Fruit fly (Drosophila melanogaster) whole organism, wandering third instar larva: ENCODE measurements around the gene SMC1.

Experiments
- Hnf4 ChIP-seq: fragments of 200-800 bp; sonication (Bioruptor generic); optimal IDR thresholded peaks from 2 replicates; lab custom pipeline; 2016; ENCODE audit warnings: missing biosample characterization, mild to moderate bottlenecking, missing genetic modification characterization
- OdsH ChIP-seq: fragments of 200-800 bp; sonication (Bioruptor generic); optimal IDR thresholded peaks from 2 replicates; lab custom pipeline; 2016; ENCODE audit warnings: missing biosample characterization, mild to moderate bottlenecking, missing genetic modification characterization
- Vsx2 ChIP-seq: fragments of 200-300, 225-300 bp; sonication (Bioruptor generic); optimal IDR thresholded peaks from 2 replicates; lab custom pipeline; 2018; ENCODE audit warnings: missing biosample characterization, missing genetic modification characterization; ENCODE audit not compliant: partially characterized antibody
- br ChIP-seq: fragments of 200-800 bp; sonication (Bioruptor generic); optimal IDR thresholded peaks from 2 replicates; lab custom pipeline; 2016; ENCODE audit warnings: missing biosample characterization, missing genetic modification characterization
- ey ChIP-seq: fragments of 200-800 bp; sonication (Bioruptor generic); optimal IDR thresholded peaks from 2 replicates; lab custom pipeline; 2016; ENCODE audit warnings: missing biosample characterization, missing genetic modification characterization
- foxo ChIP-seq, 2 experiments: fragments of 200-800 bp; sonication (Bioruptor generic); optimal IDR thresholded peaks; 2 replicates in 1 of 2; 3 replicates in 1 of 2; lab custom pipeline; 2016 to 2017; ENCODE audit warnings: missing biosample characterization in 2 of 2, missing genetic modification characterization in 2 of 2
- fru ChIP-seq: fragments of 200-800 bp; sonication (Bioruptor generic); optimal IDR thresholded peaks from 3 replicates; lab custom pipeline; 2016; ENCODE audit warnings: missing biosample characterization, mild to moderate bottlenecking, missing genetic modification characterization
- lola ChIP-seq: fragments of >200 bp; optimal IDR thresholded peaks from 2 replicates; lab custom pipeline; 2017; ENCODE audit warnings: missing biosample characterization, missing genetic modification characterization
- sv ChIP-seq: fragments of 200-800 bp; sonication (Bioruptor generic); optimal IDR thresholded peaks from 3 replicates; lab custom pipeline; 2016; ENCODE audit warnings: missing biosample characterization, missing genetic modification characterization

DNA sequence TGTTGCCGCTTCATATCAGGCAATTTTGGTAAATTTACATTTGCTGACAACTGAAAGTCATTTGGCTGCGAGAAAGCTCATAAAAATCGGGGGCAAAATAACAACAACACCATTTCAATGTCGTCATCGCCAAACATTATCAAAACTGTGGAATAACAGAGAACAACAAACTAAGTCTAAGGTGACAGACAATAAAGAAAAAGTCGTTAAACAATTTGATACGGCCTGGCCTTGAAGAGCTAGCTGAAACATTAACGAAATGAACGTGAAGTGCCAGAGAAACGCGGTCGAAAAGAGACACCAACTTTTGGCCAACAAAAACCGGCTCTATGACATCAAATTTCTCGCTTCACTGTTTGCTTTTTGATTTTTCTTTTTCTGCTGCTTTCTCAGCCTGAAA lies 32.1 kb downstream of the SMC1 start:
- no peak for TF ChIP-seq Vsx2 (GFP tag; lab: Kevin White, UChicago)
- TF ChIP-seq ey, result no peak
- TF ChIP-seq lola, result no peak
- TF ChIP-seq foxo (GFP tag; optimal IDR thresholded peaks at IDR 0.05; lab: Kevin White, UChicago), result no peak
- no peak for TF ChIP-seq br (GFP tag; lab: Kevin White, UChicago)
- TF ChIP-seq OdsH, result no peak
- TF ChIP-seq Hnf4 (GFP tag; lab: Kevin White, UChicago), result no peak
- TF ChIP-seq fru (GFP tag; lab: Kevin White, UChicago), result no peak
- TF ChIP-seq sv (GFP tag; lab: Kevin White, UChicago), result no peak
